Worm (Caenorhabditis elegans) whole organism, L1 larva: ENCODE data around the gene C05B5.2.

ENCODE experiments used
- ama-1 ChIP-seq: fragments of 150-350 bp; optimal IDR thresholded peaks from 2 replicates; lab custom pipeline; 2014
- ceh-63 ChIP-seq: fragments of 200-800 bp; sonication (Bioruptor generic); optimal IDR thresholded peaks from 2 replicates; lab custom pipeline; 2018; ENCODE audit warnings: mild to moderate bottlenecking, missing genetic modification characterization, missing compliant biosample characterization
- elt-2 ChIP-seq: sonication (generic microtip); optimal IDR thresholded peaks from 2 replicates; lab custom pipeline; 2016; ENCODE audit warnings: missing genetic modification characterization, mild to moderate bottlenecking, inconsistent platforms, missing compliant biosample characterization, missing genetic modification reagents
- fkh-10 ChIP-seq: sonication (generic microtip); optimal IDR thresholded peaks from 2 replicates; lab custom pipeline; 2017; ENCODE audit warnings: missing biosample characterization, missing genetic modification reagents, missing genetic modification characterization
- lin-35 ChIP-seq, 2 experiments: fragments of 150-350 bp; optimal IDR thresholded peaks; 2 replicates each; lab custom pipeline; 2014; ENCODE audit warnings: missing biosample characterization in 2 of 2, missing genetic modification characterization in 2 of 2, missing genetic modification reagents in 2 of 2
- nhr-237 ChIP-seq: fragments of 150-350 bp; optimal IDR thresholded peaks from 2 replicates; lab custom pipeline; 2014; ENCODE audit warnings: missing biosample characterization, missing genetic modification characterization
- nhr-76 ChIP-seq: sonication (generic microtip); optimal IDR thresholded peaks from 2 replicates; lab custom pipeline; 2017; ENCODE audit warnings: missing biosample characterization, missing genetic modification characterization
- nhr-77 ChIP-seq: fragments of 150-350 bp; optimal IDR thresholded peaks from 2 replicates; lab custom pipeline; 2014; ENCODE audit warnings: missing biosample characterization, missing genetic modification characterization
- sox-4 ChIP-seq: sonication (generic microtip); optimal IDR thresholded peaks from 2 replicates; lab custom pipeline; 2016; ENCODE audit warnings: missing genetic modification characterization, missing compliant biosample characterization
- tbx-2 ChIP-seq: sonication (generic microtip); optimal IDR thresholded peaks from 2 replicates; lab custom pipeline; 2016; ENCODE audit warnings: missing genetic modification characterization, missing compliant biosample characterization
- unc-62 ChIP-seq: fragments of 150-350 bp; optimal IDR thresholded peaks from 2 replicates; lab custom pipeline; 2014; ENCODE audit warnings: missing biosample characterization, missing genetic modification reagents, missing genetic modification characterization
- unc-98 ChIP-seq: fragments of 200-800 bp; sonication (Bioruptor generic); IDR thresholded peaks from 2 replicates; pipeline ENCODE4 v1.3.6; 2022; ENCODE audit warnings: missing genetic modification characterization, missing compliant biosample characterization
- ztf-11 ChIP-seq, 2 experiments: sonication (generic microtip); optimal IDR thresholded peaks; 2 replicates each; lab custom pipeline; 2016 to 2017; ENCODE audit warnings: missing genetic modification characterization in 2 of 2, missing biosample characterization in 1 of 2, missing compliant biosample characterization in 1 of 2

DNA sequence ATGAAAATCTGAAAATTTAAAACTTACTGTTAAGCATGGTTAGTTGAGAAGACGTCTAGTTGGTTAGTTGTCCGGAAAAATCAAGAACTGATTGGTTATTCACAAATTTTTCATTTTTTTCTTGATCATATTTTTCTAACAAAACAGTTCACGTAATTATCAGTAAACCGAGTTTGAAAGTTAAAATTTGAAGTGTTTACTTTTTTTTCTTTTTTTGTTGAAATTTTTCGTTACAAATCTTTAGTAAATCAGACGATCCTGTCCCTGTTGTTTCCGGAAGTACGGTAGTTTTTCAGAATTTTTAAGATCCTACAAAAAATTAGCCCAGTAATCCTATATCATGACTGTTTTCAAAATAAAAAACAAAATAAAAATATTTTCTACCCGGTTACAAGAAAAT lies at the start of gene C05B5.2:
- TF ChIP-seq ama-1 (lab: Kevin White, UChicago) (no peak), unc-98 (no peak), unc-62 (GFP tag; lab: Kevin White, UChicago) (no peak), fkh-10 (GFP tag; lab: Kevin White, UChicago) (no peak), elt-2 (tag; lab: Kevin White, UChicago) (no peak), sox-4 (tag; lab: Kevin White, UChicago) (no peak), nhr-77 (tag; lab: Kevin White, UChicago) (no peak), nhr-76 (tag; lab: Kevin White, UChicago) (no peak), ztf-11 (tag; optimal IDR thresholded peaks at IDR 0.05; lab: Kevin White, UChicago) (no peak), tbx-2 (tag; lab: Kevin White, UChicago) (no peak), lin-35 (GFP tag; optimal IDR thresholded peaks at IDR 0.05; lab: Kevin White, UChicago) (no peak), nhr-237 (tag; lab: Kevin White, UChicago) (no peak), ceh-63 (GFP tag; lab: Kevin White, UChicago) (no peak)
